Fruit fly (Drosophila melanogaster): ENCODE measurements around the gene tomb.

tomb gene

DNA sequence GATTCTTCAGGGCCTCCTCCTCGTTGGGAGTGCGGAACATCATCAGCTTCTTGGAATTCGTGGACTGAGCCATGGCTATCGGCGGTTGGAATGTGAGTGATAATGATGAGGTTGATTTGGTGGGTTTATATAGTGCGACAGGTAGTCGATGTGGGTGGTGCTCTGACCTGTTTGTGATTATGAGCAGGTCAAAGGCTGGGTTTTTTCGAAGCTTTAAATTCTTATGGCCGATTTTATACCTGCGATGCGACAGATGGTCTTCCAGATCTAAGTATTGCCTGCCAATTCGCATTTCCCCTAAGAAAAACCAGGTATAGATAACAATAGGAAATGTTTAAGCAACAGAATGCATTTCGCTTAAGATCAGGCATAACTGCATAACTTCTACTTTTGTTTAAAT lies 14.2 kb upstream of the tomb start, which contains the start of gene CG14014:
Gene CG14014, minus strand, starts transcription at position 101 of the 400 bp plus-strand sequence.
- TF ChIP-seq CG5204 (GFP tag; optimal IDR thresholded peaks at IDR 0.05) (no peak), Hr96 (GFP tag; optimal IDR thresholded peaks at IDR 0.05) (no peak), bab1 (GFP tag; optimal IDR thresholded peaks at IDR 0.05) (no peak), cnc (optimal IDR thresholded peaks at IDR 0.05) (no peak), CG7045 (GFP tag; optimal IDR thresholded peaks at IDR 0.05) (no peak), CG1620 (GFP tag; optimal IDR thresholded peaks at IDR 0.05) (no peak), Crg-1 (GFP tag; optimal IDR thresholded peaks at IDR 0.05) (no peak), CG7101 (tag; optimal IDR thresholded peaks at IDR 0.05) (no peak), Clk (GFP tag; optimal IDR thresholded peaks at IDR 0.05) (no peak), pad (GFP tag; optimal IDR thresholded peaks at IDR 0.05) (no peak), toe (GFP tag; optimal IDR thresholded peaks at IDR 0.05) (no peak), CG14711 (tag; optimal IDR thresholded peaks at IDR 0.05) (no peak), CG12768 (GFP tag; optimal IDR thresholded peaks at IDR 0.05) (no peak), kay (GFP tag; ENCODE audit: borderline replicate concordance) (no peak), CG11617 (GFP tag; optimal IDR thresholded peaks at IDR 0.05) (no peak), tj (GFP tag; optimal IDR thresholded peaks at IDR 0.05) (no peak)

DNA sequence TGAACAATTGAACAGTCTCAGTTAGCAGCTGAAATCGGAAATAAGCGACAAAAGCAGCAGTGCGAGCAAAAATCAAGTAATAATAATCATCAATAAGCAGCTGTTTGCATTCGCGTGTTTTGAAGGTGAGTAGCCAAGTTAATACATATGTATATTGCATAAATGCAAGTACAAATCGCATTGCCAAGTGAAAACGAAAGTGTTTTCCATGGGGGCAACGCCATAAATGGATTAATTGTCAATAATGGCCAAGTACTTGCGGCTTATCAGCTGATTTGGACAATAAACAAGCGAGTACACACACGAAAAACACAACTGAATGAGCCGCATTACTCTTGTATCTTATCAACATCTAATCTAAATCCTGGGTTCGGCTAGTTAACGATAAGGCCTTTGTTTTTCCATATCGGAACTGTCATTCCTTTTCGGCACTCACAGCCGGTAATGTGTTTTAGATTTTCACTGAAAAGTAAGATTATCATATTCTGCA lies 10.8 kb upstream of the tomb start:
- TF ChIP-seq Clk (GFP tag; optimal IDR thresholded peaks at IDR 0.05) (no peak), bab1 (GFP tag; optimal IDR thresholded peaks at IDR 0.05) (no peak), CG7045 (GFP tag; optimal IDR thresholded peaks at IDR 0.05) (peak; percentile 10), CG7101 (tag; optimal IDR thresholded peaks at IDR 0.05) (peak; percentile 46), kay (GFP tag; ENCODE audit: borderline replicate concordance) (peak; percentile 21), cic (GFP tag; optimal IDR thresholded peaks at IDR 0.05) (peak; percentile 96), CG12768 (GFP tag; optimal IDR thresholded peaks at IDR 0.05) (peak; percentile 45), Mnt (GFP tag; optimal IDR thresholded peaks at IDR 0.05) (peak; percentile 5), toe (GFP tag; optimal IDR thresholded peaks at IDR 0.05) (peak; percentile 40), CG14711 (tag; optimal IDR thresholded peaks at IDR 0.05) (no peak), CG1620 (GFP tag; optimal IDR thresholded peaks at IDR 0.05) (no peak), Crg-1 (GFP tag; optimal IDR thresholded peaks at IDR 0.05) (peak; percentile 0), cnc (optimal IDR thresholded peaks at IDR 0.05) (no peak), ovo (GFP tag; optimal IDR thresholded peaks at IDR 0.05) (peak; percentile 7), CG11617 (GFP tag; optimal IDR thresholded peaks at IDR 0.05) (no peak), pad (GFP tag; optimal IDR thresholded peaks at IDR 0.05) (no peak), CG5204 (GFP tag; optimal IDR thresholded peaks at IDR 0.05) (no peak), tj (GFP tag; optimal IDR thresholded peaks at IDR 0.05) (peak; percentile 80), CG33017 (tag; optimal IDR thresholded peaks at IDR 0.05) (peak; percentile 34), Hr96 (GFP tag; optimal IDR thresholded peaks at IDR 0.05) (no peak)

DNA sequence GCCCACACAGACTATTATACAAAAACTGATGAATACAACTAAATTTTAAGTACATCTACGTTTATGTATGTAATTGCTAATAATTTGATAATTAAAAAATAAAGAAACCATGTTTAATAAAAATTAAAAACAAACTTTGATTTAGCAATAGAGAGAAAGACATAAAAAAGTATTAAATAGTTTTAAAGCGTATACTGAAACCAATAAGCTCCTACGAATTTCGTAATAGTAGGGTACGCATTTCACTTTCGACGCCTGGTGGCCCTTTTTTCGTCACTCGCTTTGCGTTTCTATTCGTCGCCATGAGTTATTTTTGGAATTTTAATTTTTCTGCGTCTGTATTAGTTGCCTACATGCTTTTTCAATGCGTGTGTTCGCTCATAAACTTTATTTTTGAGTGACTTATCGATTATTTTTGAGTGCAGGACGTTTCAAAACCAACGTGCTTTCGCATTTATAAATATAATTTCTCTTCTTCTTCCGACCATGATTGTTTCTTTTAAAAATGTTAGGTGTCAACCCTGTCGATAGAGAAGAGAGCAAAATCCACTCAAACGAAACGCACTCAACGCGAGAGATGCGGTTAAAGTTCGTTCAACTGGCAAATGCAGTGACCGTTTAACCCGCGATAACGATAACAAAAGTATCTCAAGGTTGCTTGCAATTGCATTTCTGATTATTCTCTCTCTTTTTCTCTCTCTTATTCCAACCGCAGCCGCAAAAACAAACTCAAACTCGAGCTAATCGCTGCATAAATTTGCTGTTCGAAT lies 10.1 kb upstream of the tomb start, which contains the start of gene Oscillin:
Gene Oscillin, plus strand, starts transcription at position 569 of the 770 bp plus-strand sequence.
- peak; percentile 43 for TF ChIP-seq CG11617 (GFP tag; optimal IDR thresholded peaks at IDR 0.05)
- no peak for TF ChIP-seq Hr96 (GFP tag; optimal IDR thresholded peaks at IDR 0.05)
- TF ChIP-seq ovo (GFP tag; optimal IDR thresholded peaks at IDR 0.05), result no peak
- TF ChIP-seq toe (GFP tag; optimal IDR thresholded peaks at IDR 0.05), result no peak
- peak; percentile 65 for TF ChIP-seq bab1 (GFP tag; optimal IDR thresholded peaks at IDR 0.05)
- TF ChIP-seq CG1620 (GFP tag; optimal IDR thresholded peaks at IDR 0.05), result no peak
- TF ChIP-seq kay (GFP tag; ENCODE audit: borderline replicate concordance), result peak; percentile 87
- no peak for TF ChIP-seq Crg-1 (GFP tag; optimal IDR thresholded peaks at IDR 0.05)
- TF ChIP-seq CG7101 (tag; optimal IDR thresholded peaks at IDR 0.05), result peak; percentile 31
- TF ChIP-seq CG5204 (GFP tag; optimal IDR thresholded peaks at IDR 0.05), result peak; percentile 27
- no peak for TF ChIP-seq CG33017 (tag; optimal IDR thresholded peaks at IDR 0.05)
- peak in 1 of 2 experiments; percentile 21 for TF ChIP-seq cnc (optimal IDR thresholded peaks at IDR 0.05)
- peak; percentile 36 for TF ChIP-seq CG12768 (GFP tag; optimal IDR thresholded peaks at IDR 0.05)
- TF ChIP-seq cic (GFP tag; optimal IDR thresholded peaks at IDR 0.05), result no peak
- TF ChIP-seq CG7045 (GFP tag; optimal IDR thresholded peaks at IDR 0.05), result peak; percentile 59
- TF ChIP-seq tj (GFP tag; optimal IDR thresholded peaks at IDR 0.05), result no peak
- peak; percentile 93 for TF ChIP-seq CG14711 (tag; optimal IDR thresholded peaks at IDR 0.05)
- peak; percentile 31 for TF ChIP-seq pad (GFP tag; optimal IDR thresholded peaks at IDR 0.05)
- TF ChIP-seq Clk (GFP tag; optimal IDR thresholded peaks at IDR 0.05), result no peak

DNA sequence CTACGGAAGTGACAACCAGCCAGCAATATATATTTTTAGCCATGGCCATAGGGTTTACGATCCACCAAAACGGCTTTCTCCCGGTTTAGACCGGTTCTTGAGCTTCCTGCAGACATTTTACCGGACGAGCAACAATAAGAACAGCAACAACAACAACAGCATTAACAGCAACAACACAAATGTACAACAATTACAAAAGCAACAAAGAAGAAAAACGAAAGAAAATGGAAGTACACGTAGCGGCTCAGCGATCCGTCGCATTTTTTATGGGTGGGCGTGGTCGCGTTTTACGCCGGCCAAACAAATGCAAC lies 9.6 kb upstream of the tomb start:
- TF ChIP-seq pad (GFP tag; optimal IDR thresholded peaks at IDR 0.05), result no peak
- TF ChIP-seq CG11617 (GFP tag; optimal IDR thresholded peaks at IDR 0.05), result no peak
- no peak for TF ChIP-seq cnc (optimal IDR thresholded peaks at IDR 0.05)
- no peak for TF ChIP-seq toe (GFP tag; optimal IDR thresholded peaks at IDR 0.05)
- TF ChIP-seq tj (GFP tag; optimal IDR thresholded peaks at IDR 0.05), result no peak
- TF ChIP-seq Hr96 (GFP tag; optimal IDR thresholded peaks at IDR 0.05), result no peak
- TF ChIP-seq CG7101 (tag; optimal IDR thresholded peaks at IDR 0.05), result no peak
- TF ChIP-seq bab1 (GFP tag; optimal IDR thresholded peaks at IDR 0.05), result no peak
- TF ChIP-seq Crg-1 (GFP tag; optimal IDR thresholded peaks at IDR 0.05), result no peak
- no peak for TF ChIP-seq CG5204 (GFP tag; optimal IDR thresholded peaks at IDR 0.05)
- TF ChIP-seq CG14711 (tag; optimal IDR thresholded peaks at IDR 0.05), result no peak
- no peak for TF ChIP-seq CG12768 (GFP tag; optimal IDR thresholded peaks at IDR 0.05)
- no peak for TF ChIP-seq Clk (GFP tag; optimal IDR thresholded peaks at IDR 0.05)
- TF ChIP-seq CG33017 (tag; optimal IDR thresholded peaks at IDR 0.05), result no peak
- TF ChIP-seq Mnt (GFP tag; optimal IDR thresholded peaks at IDR 0.05), result no peak
- TF ChIP-seq ovo (GFP tag; optimal IDR thresholded peaks at IDR 0.05), result no peak
- no peak for TF ChIP-seq cic (GFP tag; optimal IDR thresholded peaks at IDR 0.05)
- TF ChIP-seq kay (GFP tag; ENCODE audit: borderline replicate concordance), result no peak
- TF ChIP-seq CG1620 (GFP tag; optimal IDR thresholded peaks at IDR 0.05), result no peak
- no peak for TF ChIP-seq CG7045 (GFP tag; optimal IDR thresholded peaks at IDR 0.05)

DNA sequence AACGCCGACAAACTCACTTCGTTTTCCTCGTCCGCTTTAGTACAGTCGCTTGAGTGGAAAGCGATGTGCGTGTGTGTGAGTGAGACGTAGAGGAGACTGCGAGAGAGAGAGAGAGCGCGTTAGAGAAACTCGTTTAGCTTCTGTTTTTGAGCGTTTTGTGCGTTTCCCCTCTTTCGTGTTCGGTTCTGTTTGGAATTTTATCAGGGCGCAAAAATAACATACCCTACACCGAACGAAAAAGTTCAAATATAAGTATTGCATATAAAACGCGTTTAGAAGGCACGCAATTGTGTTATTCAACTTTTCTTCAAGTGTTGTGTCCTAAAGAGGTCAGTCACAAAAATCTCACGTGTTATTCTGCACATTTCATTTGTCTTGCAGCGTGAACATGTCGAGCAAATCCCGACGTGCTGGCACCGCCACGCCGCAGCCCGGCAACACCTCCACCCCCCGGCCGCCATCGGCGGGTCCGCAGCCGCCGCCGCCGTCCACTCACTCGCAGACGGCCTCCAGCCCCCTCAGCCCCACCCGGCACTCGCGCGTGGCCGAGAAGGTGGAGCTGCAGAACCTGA lies 6.5 kb upstream of the tomb start:
- no peak for TF ChIP-seq cic (GFP tag; optimal IDR thresholded peaks at IDR 0.05)
- TF ChIP-seq bab1 (GFP tag; optimal IDR thresholded peaks at IDR 0.05), result no peak
- no peak for TF ChIP-seq CG1620 (GFP tag; optimal IDR thresholded peaks at IDR 0.05)
- no peak for TF ChIP-seq Clk (GFP tag; optimal IDR thresholded peaks at IDR 0.05)
- TF ChIP-seq CG7045 (GFP tag; optimal IDR thresholded peaks at IDR 0.05), result peak; percentile 5
- peak; percentile 97 for TF ChIP-seq pad (GFP tag; optimal IDR thresholded peaks at IDR 0.05)
- no peak for TF ChIP-seq CG5204 (GFP tag; optimal IDR thresholded peaks at IDR 0.05)
- no peak for TF ChIP-seq CG12768 (GFP tag; optimal IDR thresholded peaks at IDR 0.05)

All from whole organism, adult.